Fruit fly (Drosophila melanogaster) S2 (cell line): ENCODE results near the gene brk.

ENCODE experiments used
- CG8478 ChIP-seq: fragments of >200 bp; optimal IDR thresholded peaks from 2 replicates; lab custom pipeline; 2018
- CTCF ChIP-seq, 2 experiments: fragments of >200 bp; optimal IDR thresholded peaks; 2 replicates each; lab custom pipeline; 2018

The brk gene

dm6 chrX:7298323-7298722 is 9.4 kb upstream of the brk start:
- TF ChIP-seq CTCF (optimal IDR thresholded peaks at IDR 0.05; lab: Kevin White, UChicago) (no peak), CG8478 (lab: Kevin White, UChicago) (no peak)

- TF ChIP-seq CTCF (optimal IDR thresholded peaks at IDR 0.05; lab: Kevin White, UChicago) (no peak), CG8478 (lab: Kevin White, UChicago) (no peak)
Observed at dm6 chrX:7299399-7300355, 8.1 kb upstream of the brk start.

dm6 chrX:7300356-7300721 is 7.4 kb upstream of the brk start:
- TF ChIP-seq CTCF (optimal IDR thresholded peaks at IDR 0.05; lab: Kevin White, UChicago) (no peak), CG8478 (lab: Kevin White, UChicago) (no peak)

dm6 chrX:7300722-7301350 is 6.9 kb upstream of the brk start:
- TF ChIP-seq CTCF (optimal IDR thresholded peaks at IDR 0.05; lab: Kevin White, UChicago): no peak
- TF ChIP-seq CG8478 (lab: Kevin White, UChicago): no peak

- no peak for TF ChIP-seq CTCF (optimal IDR thresholded peaks at IDR 0.05; lab: Kevin White, UChicago)
Observed at dm6 chrX:7301351-7302328, 6.1 kb upstream of the brk start.

- TF ChIP-seq CTCF (optimal IDR thresholded peaks at IDR 0.05; lab: Kevin White, UChicago): no peak
- TF ChIP-seq CG8478 (lab: Kevin White, UChicago): no peak
Observed at dm6 chrX:7302329-7302728, 5.4 kb upstream of the brk start.

dm6 chrX:7303848-7304427 is 3.8 kb upstream of the brk start:
- TF ChIP-seq CG8478 (lab: Kevin White, UChicago): no peak

- TF ChIP-seq CTCF (optimal IDR thresholded peaks at IDR 0.05; lab: Kevin White, UChicago): no peak
- no peak for TF ChIP-seq CG8478 (lab: Kevin White, UChicago)
Observed at dm6 chrX:7304798-7305447, 2.8 kb upstream of the brk start.

- TF ChIP-seq CG8478 (lab: Kevin White, UChicago) (no peak), CTCF (optimal IDR thresholded peaks at IDR 0.05; lab: Kevin White, UChicago) (no peak)
Observed at dm6 chrX:7305753-7306338, 1.9 kb upstream of the brk start.

- no peak for TF ChIP-seq CG8478 (lab: Kevin White, UChicago)
- no peak for TF ChIP-seq CTCF (optimal IDR thresholded peaks at IDR 0.05; lab: Kevin White, UChicago)
Observed at dm6 chrX:7306538-7307477, 931 bp upstream of the brk start.

dm6 chrX:7308794-7309193 is 1.1 kb downstream of the brk start:
- no peak for TF ChIP-seq CTCF (optimal IDR thresholded peaks at IDR 0.05; lab: Kevin White, UChicago)
- no peak for TF ChIP-seq CG8478 (lab: Kevin White, UChicago)

- no peak for TF ChIP-seq CTCF (optimal IDR thresholded peaks at IDR 0.05; lab: Kevin White, UChicago)
- TF ChIP-seq CG8478 (lab: Kevin White, UChicago): no peak
Observed at dm6 chrX:7312406-7312805, 4.7 kb downstream of the brk start.
